Worm (Caenorhabditis elegans) whole organism, late embryonic: ENCODE measurements around the gene rsp-4.

Experiments used
- C08G9.2 ChIP-seq: sonication (generic microtip); optimal IDR thresholded peaks from 2 replicates; lab custom pipeline; 2016; ENCODE audit warnings: mild to moderate bottlenecking, missing genetic modification characterization, moderate library complexity, missing compliant biosample characterization
- F13H6.1 ChIP-seq: sonication (generic microtip); optimal IDR thresholded peaks from 2 replicates; lab custom pipeline; 2016; ENCODE audit warnings: missing genetic modification characterization, missing compliant biosample characterization
- K09A11.1 ChIP-seq: sonication (generic microtip); optimal IDR thresholded peaks from 2 replicates; lab custom pipeline; 2017; ENCODE audit warnings: antibody characterized with exemption, mild to moderate bottlenecking, missing genetic modification characterization, missing compliant biosample characterization; ENCODE audit not compliant: insufficient read depth
- T23F11.4 ChIP-seq: fragments of 200-800 bp; sonication (Bioruptor generic); optimal IDR thresholded peaks from 2 replicates; lab custom pipeline; 2018; ENCODE audit warnings: mild to moderate bottlenecking, missing genetic modification characterization, missing compliant biosample characterization
- Y22D7AL.16 ChIP-seq: sonication (generic microtip); optimal IDR thresholded peaks from 2 replicates; lab custom pipeline; 2016; ENCODE audit warnings: missing genetic modification characterization, missing compliant biosample characterization
- ahr-1 ChIP-seq: sonication (generic microtip); optimal IDR thresholded peaks from 2 replicates; lab custom pipeline; 2016; ENCODE audit warnings: missing genetic modification characterization, missing compliant biosample characterization
- ceh-14 ChIP-seq: sonication (generic microtip); optimal IDR thresholded peaks from 2 replicates; lab custom pipeline; 2016; ENCODE audit warnings: missing genotype, missing genetic modification characterization, missing compliant biosample characterization
- ceh-18 ChIP-seq: sonication (generic microtip); optimal IDR thresholded peaks from 2 replicates; lab custom pipeline; 2016; ENCODE audit warnings: missing genetic modification characterization, missing compliant biosample characterization
- ceh-2 ChIP-seq: sonication (generic microtip); optimal IDR thresholded peaks from 2 replicates; lab custom pipeline; 2016; ENCODE audit warnings: missing genotype, missing genetic modification characterization, missing compliant biosample characterization
- ceh-22 ChIP-seq: sonication (generic microtip); optimal IDR thresholded peaks from 2 replicates; lab custom pipeline; 2017; ENCODE audit warnings: missing biosample characterization, missing genetic modification characterization
- ceh-24 ChIP-seq: sonication (generic microtip); optimal IDR thresholded peaks from 2 replicates; lab custom pipeline; 2016; ENCODE audit warnings: mild to moderate bottlenecking, missing genetic modification characterization, missing compliant biosample characterization
- ceh-30 ChIP-seq: fragments of 150-350 bp; optimal IDR thresholded peaks from 2 replicates; lab custom pipeline; 2014; ENCODE audit warnings: missing biosample characterization, missing genetic modification characterization
- ceh-31 ChIP-seq: sonication (generic microtip); optimal IDR thresholded peaks from 2 replicates; lab custom pipeline; 2016; ENCODE audit warnings: missing genetic modification characterization, missing compliant biosample characterization
- ceh-45 ChIP-seq: fragments of 200-800 bp; sonication (Bioruptor generic); IDR thresholded peaks from 2 replicates; pipeline ENCODE4 v1.3.6; 2022; ENCODE audit warnings: missing genetic modification reagents, missing genetic modification characterization, missing compliant biosample characterization
- che-1 ChIP-seq: sonication (generic microtip); optimal IDR thresholded peaks from 2 replicates; lab custom pipeline; 2016; ENCODE audit warnings: mild to moderate bottlenecking, missing genetic modification characterization, missing compliant biosample characterization
- dve-1 ChIP-seq: sonication (generic microtip); optimal IDR thresholded peaks from 2 replicates; lab custom pipeline; 2017; ENCODE audit warnings: antibody characterized with exemption, mild to moderate bottlenecking, missing genetic modification characterization, missing compliant biosample characterization
- elt-2 ChIP-seq: sonication (generic microtip); optimal IDR thresholded peaks from 2 replicates; lab custom pipeline; 2016; ENCODE audit warnings: missing genetic modification reagents, missing genetic modification characterization, missing compliant biosample characterization
- elt-4 ChIP-seq: sonication (generic microtip); optimal IDR thresholded peaks from 2 replicates; lab custom pipeline; 2016; ENCODE audit warnings: missing genetic modification characterization, missing compliant biosample characterization
- eyg-1 ChIP-seq: sonication (generic microtip); optimal IDR thresholded peaks from 2 replicates; lab custom pipeline; 2016; ENCODE audit warnings: missing genotype, missing genetic modification characterization, missing compliant biosample characterization
- fkh-10 ChIP-seq: fragments of 150-350 bp; optimal IDR thresholded peaks from 2 replicates; lab custom pipeline; 2014; ENCODE audit warnings: missing biosample characterization, missing genetic modification reagents, missing genetic modification characterization
- fkh-6 ChIP-seq: sonication (generic microtip); optimal IDR thresholded peaks from 2 replicates; lab custom pipeline; 2016; ENCODE audit warnings: missing genetic modification characterization, missing compliant biosample characterization
- hlh-15 ChIP-seq: sonication (generic microtip); optimal IDR thresholded peaks from 2 replicates; lab custom pipeline; 2016; ENCODE audit warnings: missing genetic modification characterization, missing compliant biosample characterization
- hlh-8 ChIP-seq: sonication (generic microtip); optimal IDR thresholded peaks from 2 replicates; lab custom pipeline; 2016; ENCODE audit warnings: missing genotype, missing genetic modification characterization, missing compliant biosample characterization
- mec-3 ChIP-seq: sonication (generic microtip); optimal IDR thresholded peaks from 2 replicates; lab custom pipeline; 2016; ENCODE audit warnings: borderline replicate concordance, missing genetic modification characterization, missing compliant biosample characterization
- nhr-11 ChIP-seq: fragments of 150-350 bp; optimal IDR thresholded peaks from 2 replicates; lab custom pipeline; 2014; ENCODE audit warnings: missing biosample characterization, missing genetic modification characterization
- npax-4 ChIP-seq: sonication (generic microtip); optimal IDR thresholded peaks from 2 replicates; lab custom pipeline; 2016; ENCODE audit warnings: missing genetic modification characterization, missing compliant biosample characterization
- odd-2 ChIP-seq: sonication (generic microtip); optimal IDR thresholded peaks from 2 replicates; lab custom pipeline; 2017; ENCODE audit warnings: antibody characterized with exemption, mild to moderate bottlenecking, missing genetic modification characterization, missing compliant biosample characterization
- pat-9 ChIP-seq: fragments of 200-800 bp; sonication (Bioruptor generic); optimal IDR thresholded peaks from 2 replicates; lab custom pipeline; 2018; ENCODE audit warnings: mild to moderate bottlenecking, missing genetic modification characterization, moderate library complexity, missing compliant biosample characterization
- pax-1 ChIP-seq: fragments of 150-350 bp; optimal IDR thresholded peaks from 2 replicates; lab custom pipeline; 2014; ENCODE audit warnings: missing biosample characterization, missing genetic modification characterization
- pqm-1 ChIP-seq: sonication (generic microtip); optimal IDR thresholded peaks from 2 replicates; lab custom pipeline; 2016; ENCODE audit warnings: missing genetic modification characterization, missing compliant biosample characterization
- ref-2 ChIP-seq: sonication (generic microtip); optimal IDR thresholded peaks from 2 replicates; lab custom pipeline; 2016; ENCODE audit warnings: missing genetic modification characterization, missing compliant biosample characterization
- rnt-1 ChIP-seq: sonication (generic microtip); optimal IDR thresholded peaks from 2 replicates; lab custom pipeline; 2016; ENCODE audit warnings: missing genetic modification characterization, missing compliant biosample characterization
- sdc-2 ChIP-seq: sonication (generic microtip); optimal IDR thresholded peaks from 2 replicates; lab custom pipeline; 2016; ENCODE audit warnings: missing genotype, missing genetic modification characterization, missing compliant biosample characterization
- sox-2 ChIP-seq: fragments of 200-800 bp; sonication (Bioruptor generic); IDR thresholded peaks from 2 replicates; pipeline ENCODE4 v1.3.6; 2022; ENCODE audit warnings: missing genetic modification reagents, missing genetic modification characterization, missing compliant biosample characterization
- sox-4 ChIP-seq: sonication (generic microtip); optimal IDR thresholded peaks from 2 replicates; lab custom pipeline; 2017; ENCODE audit warnings: mild to moderate bottlenecking, missing genetic modification characterization, inconsistent platforms, missing compliant biosample characterization
- tbx-7 ChIP-seq: sonication (generic microtip); optimal IDR thresholded peaks from 2 replicates; lab custom pipeline; 2016; ENCODE audit warnings: missing genotype, missing genetic modification characterization, missing compliant biosample characterization
- ttx-3 ChIP-seq: sonication (generic microtip); optimal IDR thresholded peaks from 2 replicates; lab custom pipeline; 2016; ENCODE audit warnings: missing genetic modification reagents, missing genetic modification characterization, missing compliant biosample characterization
- unc-3 ChIP-seq, 2 experiments: fragments of 200-800 bp in 1 of 2; sonication (Bioruptor generic) in 1 of 2; sonication (generic microtip) in 1 of 2; conservative IDR thresholded peaks in 1 of 2; optimal IDR thresholded peaks in 1 of 2; 2 replicates each; pipeline versions ENCODE4 v1.3.6 to Lab custom; 2016 to 2022; ENCODE audit warnings: missing compliant biosample characterization in 2 of 2, missing genetic modification characterization in 2 of 2, missing genetic modification reagents in 1 of 2
- unc-42 ChIP-seq: sonication (generic microtip); optimal IDR thresholded peaks from 2 replicates; lab custom pipeline; 2016; ENCODE audit warnings: missing genotype, missing genetic modification characterization, missing compliant biosample characterization
- unc-86 ChIP-seq: sonication (generic microtip); optimal IDR thresholded peaks from 2 replicates; lab custom pipeline; 2016; ENCODE audit warnings: missing genetic modification characterization, missing compliant biosample characterization
- zip-5 ChIP-seq: sonication (generic microtip); optimal IDR thresholded peaks from 2 replicates; lab custom pipeline; 2016; ENCODE audit warnings: missing genetic modification characterization, missing compliant biosample characterization
- ztf-16 ChIP-seq: sonication (generic microtip); optimal IDR thresholded peaks from 2 replicates; lab custom pipeline; 2017; ENCODE audit warnings: missing genetic modification characterization, missing compliant biosample characterization

Gene rsp-4

ce11 chrII:5389831-5390323, 1.2 kb upstream of the rsp-4 start, which contains the start of gene ndx-6 (continued):
- TF ChIP-seq pat-9 (tag; lab: Kevin White, UChicago) (peak; percentile 42), hlh-8 (tag; lab: Kevin White, UChicago) (peak; percentile 10), ceh-2 (tag; lab: Kevin White, UChicago) (no peak), Y22D7AL.16 (no peak), che-1 (tag; lab: Kevin White, UChicago) (no peak), sox-4 (no peak), ceh-14 (tag; lab: Kevin White, UChicago) (no peak), pqm-1 (tag; lab: Kevin White, UChicago) (no peak), nhr-11 (tag; lab: Kevin White, UChicago) (no peak), ceh-45 (GFP tag; lab: Robert Waterston, UW) (no peak), K09A11.1 (tag; lab: Kevin White, UChicago) (no peak), T23F11.4 (GFP tag; lab: Kevin White, UChicago) (no peak), unc-86 (tag; lab: Kevin White, UChicago) (peak; percentile 43), unc-42 (peak; percentile 44), npax-4 (tag; lab: Kevin White, UChicago) (no peak), dve-1 (tag; lab: Kevin White, UChicago) (peak; percentile 40), C08G9.2 (tag; lab: Kevin White, UChicago) (peak; percentile 14), mec-3 (no peak), ceh-22 (no peak), zip-5 (no peak), elt-4 (tag; lab: Kevin White, UChicago) (no peak), rnt-1 (tag; lab: Kevin White, UChicago) (peak; percentile 43), ceh-24 (tag; lab: Kevin White, UChicago) (no peak), sox-2 (GFP tag; lab: Robert Waterston, UW) (no peak), sdc-2 (tag; lab: Kevin White, UChicago) (peak; percentile 11), pax-1 (tag; lab: Kevin White, UChicago) (no peak), ahr-1 (no peak), elt-2 (tag; lab: Kevin White, UChicago) (peak; percentile 91), odd-2 (tag; lab: Kevin White, UChicago) (no peak), hlh-15 (no peak), ceh-31 (tag; lab: Kevin White, UChicago) (peak; percentile 78), fkh-6 (peak; percentile 44), unc-3 (GFP tag; conservative IDR thresholded peaks at IDR 0.05; lab: Robert Waterston, UW) (no peak), unc-3 (tag; optimal IDR thresholded peaks at IDR 0.05; lab: Kevin White, UChicago) (peak; percentile 58), ref-2 (tag; lab: Kevin White, UChicago) (peak; percentile 55), eyg-1 (tag; lab: Kevin White, UChicago) (no peak), ceh-30 (tag; lab: Kevin White, UChicago) (no peak), F13H6.1 (tag; lab: Kevin White, UChicago) (no peak), fkh-10 (GFP tag; lab: Kevin White, UChicago) (no peak)

ce11 chrII:5387217-5387616, 1.4 kb downstream of the rsp-4 start, which contains the start of gene ccpp-6:
Gene ccpp-6, minus strand, starts transcription at chrII:5387317.
- TF ChIP-seq ceh-30 (tag; lab: Kevin White, UChicago) (no peak), ceh-18 (tag; lab: Kevin White, UChicago) (no peak), ttx-3 (no peak), ceh-14 (tag; lab: Kevin White, UChicago) (no peak), ztf-16 (tag; lab: Kevin White, UChicago) (no peak), tbx-7 (tag; lab: Kevin White, UChicago) (no peak)
- TF ChIP-seq, all 69 proteins: peak for 0
